Worm (Caenorhabditis elegans) whole organism, L2 larva: ENCODE measurements around the gene C46G7.1.

Experiments
- ZK546.5 ChIP-seq: sonication (generic microtip); optimal IDR thresholded peaks from 2 replicates; lab custom pipeline; 2017; ENCODE audit warnings: missing biosample characterization, missing genetic modification characterization
- aly-2 ChIP-seq: fragments of 150-350 bp; optimal IDR thresholded peaks from 2 replicates; lab custom pipeline; 2014; ENCODE audit warnings: missing biosample characterization, missing genetic modification characterization
- ama-1 ChIP-seq: fragments of 150-350 bp; optimal IDR thresholded peaks from 2 replicates; lab custom pipeline; 2018; ENCODE audit warnings: inconsistent platforms
- egl-27 ChIP-seq: sonication (generic microtip); optimal IDR thresholded peaks from 3 replicates; lab custom pipeline; 2017; ENCODE audit warnings: missing biosample characterization, missing genetic modification reagents, missing genetic modification characterization
- elt-3 ChIP-seq: sonication (generic microtip); optimal IDR thresholded peaks from 2 replicates; lab custom pipeline; 2017; ENCODE audit warnings: missing biosample characterization, missing genetic modification characterization
- fos-1 ChIP-seq: fragments of 150-350 bp; optimal IDR thresholded peaks from 2 replicates; lab custom pipeline; 2014; ENCODE audit warnings: missing biosample characterization, missing genetic modification characterization
- lin-39 ChIP-seq: fragments of 150-350 bp; optimal IDR thresholded peaks from 2 replicates; lab custom pipeline; 2014; ENCODE audit warnings: missing biosample characterization, missing genetic modification reagents, missing genetic modification characterization
- lsy-2 ChIP-seq, 2 experiments: fragments of 150-350 bp in 1 of 2; sonication (generic microtip) in 1 of 2; optimal IDR thresholded peaks; 2 replicates each; lab custom pipeline; 2014 to 2017; ENCODE audit warnings: missing biosample characterization in 2 of 2, missing genetic modification characterization in 2 of 2
- mbf-1 ChIP-seq: sonication (generic microtip); optimal IDR thresholded peaks from 2 replicates; lab custom pipeline; 2017; ENCODE audit warnings: missing biosample characterization, missing genetic modification characterization
- nhr-11 ChIP-seq: fragments of 150-350 bp; optimal IDR thresholded peaks from 2 replicates; lab custom pipeline; 2014; ENCODE audit warnings: missing biosample characterization, missing genetic modification characterization
- unc-39 ChIP-seq: fragments of 150-350 bp; optimal IDR thresholded peaks from 2 replicates; lab custom pipeline; 2014; ENCODE audit warnings: missing biosample characterization, missing genetic modification characterization
- ztf-11 ChIP-seq: sonication (generic microtip); optimal IDR thresholded peaks from 2 replicates; lab custom pipeline; 2017; ENCODE audit warnings: missing biosample characterization, missing genetic modification characterization

DNA sequence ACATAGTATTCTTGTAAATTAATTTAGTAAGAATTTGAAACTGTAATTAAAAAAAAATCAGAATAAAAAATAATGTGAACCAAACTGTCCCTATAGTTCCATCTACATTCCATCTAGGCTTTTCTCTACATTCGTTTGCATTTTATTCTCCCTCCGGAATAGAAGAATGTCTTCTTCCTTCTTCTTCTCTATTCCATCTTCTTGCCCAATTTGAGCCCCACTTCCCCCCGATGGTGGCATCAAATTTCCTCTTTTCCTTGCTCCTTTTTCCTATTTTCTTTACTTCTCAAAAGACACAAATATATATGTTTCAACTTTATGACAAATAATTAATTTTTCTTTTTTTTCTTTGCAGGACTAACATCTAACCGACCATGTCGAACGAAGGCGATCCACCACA lies 42.6 kb upstream of the C46G7.1 start, which contains the start of gene unc-44:
- TF ChIP-seq nhr-11 (no peak), ZK546.5 (no peak), ama-1 (no peak), egl-27 (tag; lab: Kevin White, UChicago) (no peak), aly-2 (no peak), fos-1 (tag; lab: Kevin White, UChicago) (no peak), lin-39 (tag; lab: Kevin White, UChicago) (no peak), lsy-2 (tag; optimal IDR thresholded peaks at IDR 0.05; lab: Kevin White, UChicago) (no peak), mbf-1 (no peak), elt-3 (tag; lab: Kevin White, UChicago) (no peak), ztf-11 (no peak), unc-39 (tag; lab: Kevin White, UChicago) (no peak)
